Worm (Caenorhabditis elegans): ENCODE results near the gene T10H4.4.

T10H4.4 gene

DNA sequence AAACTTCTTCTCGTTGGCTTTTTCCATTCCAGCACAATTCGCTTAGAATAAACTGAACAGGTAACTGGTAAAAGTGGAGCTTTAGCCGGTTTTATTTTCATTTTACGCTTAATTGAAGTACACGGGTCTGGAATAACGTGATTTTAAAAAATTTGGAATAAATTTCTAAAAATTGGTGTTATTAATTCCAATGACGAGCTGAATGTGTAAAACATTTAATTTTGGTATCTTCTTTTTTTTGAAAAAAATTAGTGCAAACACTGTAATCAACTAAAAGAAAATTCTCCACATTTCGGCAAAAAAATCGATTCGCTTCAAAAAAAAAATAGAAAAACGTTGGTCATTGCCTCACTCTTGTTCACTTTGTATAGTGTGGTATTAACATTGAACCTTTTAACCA is at the start of gene T10H4.4:
TSS of gene T10H4.4 (minus strand) at position 101 of the 400 bp plus-strand sequence.
- no peak for TF ChIP-seq dao-5 (tag; optimal IDR thresholded peaks at IDR 0.05)
- no peak for TF ChIP-seq him-1 (tag; optimal IDR thresholded peaks at IDR 0.05)
- no peak for TF ChIP-seq W03F9.2 (tag; optimal IDR thresholded peaks at IDR 0.05)

DNA sequence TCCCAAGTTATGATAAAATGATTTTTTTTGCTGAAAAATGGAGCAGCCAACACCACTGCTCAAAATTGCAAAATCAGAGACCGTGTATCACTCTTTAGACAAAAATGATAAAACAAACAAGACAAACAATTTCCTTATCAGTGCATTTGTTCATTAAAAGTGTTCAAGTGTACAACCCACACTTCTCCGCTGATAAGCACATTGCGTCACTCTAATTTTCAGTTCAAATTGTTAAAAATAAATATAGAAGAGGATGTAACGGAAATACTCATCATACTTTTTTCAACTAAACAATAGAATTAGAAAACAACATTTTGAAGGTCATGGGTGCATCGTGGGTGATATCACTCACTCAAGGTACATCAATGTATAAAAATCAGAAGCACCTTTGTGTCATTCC is 46.5 kb upstream of the T10H4.4 start, which contains the start of gene nhr-291:
TSS of gene nhr-291 (plus strand) at position 324 of the 400 bp plus-strand sequence.
- no peak for TF ChIP-seq him-1 (tag; optimal IDR thresholded peaks at IDR 0.05)
- no peak for TF ChIP-seq dao-5 (tag; optimal IDR thresholded peaks at IDR 0.05)
- no peak for TF ChIP-seq W03F9.2 (tag; optimal IDR thresholded peaks at IDR 0.05)

DNA sequence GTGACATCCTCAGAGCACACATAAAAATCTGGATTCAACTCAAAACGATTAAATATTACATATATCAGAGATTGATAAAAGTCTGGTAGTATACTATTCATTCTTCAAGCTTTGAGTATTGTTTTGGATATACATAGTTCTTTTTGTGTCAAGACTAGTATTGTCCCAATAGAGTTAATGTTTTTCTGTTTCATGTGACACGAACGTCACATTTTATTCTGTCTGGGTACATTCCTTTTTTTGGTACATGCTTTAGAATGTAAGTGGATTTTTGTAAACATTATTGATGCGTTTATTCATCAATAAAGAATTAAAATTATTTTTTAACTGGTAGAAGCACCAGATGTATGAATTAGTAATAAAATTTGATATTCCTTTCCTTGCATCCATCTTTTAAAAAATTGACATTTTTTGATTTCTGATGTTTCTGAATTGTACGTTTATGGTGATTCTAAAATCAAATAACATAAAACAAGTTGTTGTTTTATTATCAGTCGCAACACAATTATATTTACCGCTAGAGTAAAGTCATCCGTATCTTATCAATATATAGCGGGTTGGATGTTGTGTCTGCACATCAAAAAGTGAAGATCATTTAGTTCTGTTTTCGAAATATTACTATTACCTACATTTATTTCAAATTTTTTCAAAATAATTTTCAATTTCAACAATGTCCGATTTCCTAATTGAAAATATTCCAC is 43.8 kb upstream of the T10H4.4 start, which contains the start of the genes srt-22 and nhr-246:
TSS of gene srt-22 (minus strand) at position 101 of the 701 bp plus-strand sequence.
TSS of gene nhr-246 (plus strand) at position 651 of the 701 bp plus-strand sequence.
- TF ChIP-seq dao-5 (tag; optimal IDR thresholded peaks at IDR 0.05) (no peak), him-1 (tag; optimal IDR thresholded peaks at IDR 0.05) (no peak)

DNA sequence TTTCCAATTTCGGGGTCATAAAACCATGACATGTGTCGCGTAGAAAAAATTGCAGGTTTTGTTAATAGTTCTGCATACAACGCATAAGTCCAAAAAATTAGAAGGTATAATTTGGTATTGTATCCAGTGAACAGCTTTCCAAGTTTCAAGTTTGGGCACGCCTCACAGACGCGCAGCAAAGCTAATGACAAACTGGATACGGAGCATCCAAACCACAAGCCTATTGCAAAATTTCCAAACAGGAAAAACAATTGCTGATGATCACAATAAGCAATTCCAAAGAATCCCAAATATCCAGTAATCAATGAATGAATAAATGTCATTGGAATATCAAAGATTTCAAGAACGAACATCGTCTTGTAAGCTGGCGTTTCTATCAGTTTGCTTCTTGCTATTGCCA is 41.4 kb upstream of the T10H4.4 start:
- TF ChIP-seq dao-5 (tag; optimal IDR thresholded peaks at IDR 0.05): no peak
- TF ChIP-seq him-1 (tag; optimal IDR thresholded peaks at IDR 0.05): no peak
- TF ChIP-seq W03F9.2 (tag; optimal IDR thresholded peaks at IDR 0.05): no peak

DNA sequence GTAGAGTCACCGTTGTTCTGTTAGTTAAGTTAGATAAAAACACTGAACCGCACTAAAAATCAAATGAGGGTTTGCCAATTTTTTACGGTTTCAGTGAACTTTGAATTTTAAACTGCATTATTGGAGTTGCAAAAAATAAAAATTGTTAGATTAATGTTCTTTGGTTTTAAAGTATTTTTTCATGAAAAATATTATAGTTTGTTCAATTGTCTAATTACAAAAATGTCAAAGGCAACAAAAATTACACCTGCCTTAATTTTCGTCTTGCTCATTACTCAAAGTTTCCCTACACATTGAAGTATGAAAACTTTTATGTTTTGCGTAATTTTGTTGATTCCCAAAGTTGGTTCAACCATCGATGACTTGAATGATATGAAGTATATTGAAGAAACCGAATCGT is 38.6 kb upstream of the T10H4.4 start, which contains the start of gene irld-62:
TSS of gene irld-62 (plus strand) at position 301 of the 400 bp plus-strand sequence.
- TF ChIP-seq W03F9.2 (tag; optimal IDR thresholded peaks at IDR 0.05): no peak
- TF ChIP-seq dao-5 (tag; optimal IDR thresholded peaks at IDR 0.05): no peak
- TF ChIP-seq him-1 (tag; optimal IDR thresholded peaks at IDR 0.05): no peak

DNA sequence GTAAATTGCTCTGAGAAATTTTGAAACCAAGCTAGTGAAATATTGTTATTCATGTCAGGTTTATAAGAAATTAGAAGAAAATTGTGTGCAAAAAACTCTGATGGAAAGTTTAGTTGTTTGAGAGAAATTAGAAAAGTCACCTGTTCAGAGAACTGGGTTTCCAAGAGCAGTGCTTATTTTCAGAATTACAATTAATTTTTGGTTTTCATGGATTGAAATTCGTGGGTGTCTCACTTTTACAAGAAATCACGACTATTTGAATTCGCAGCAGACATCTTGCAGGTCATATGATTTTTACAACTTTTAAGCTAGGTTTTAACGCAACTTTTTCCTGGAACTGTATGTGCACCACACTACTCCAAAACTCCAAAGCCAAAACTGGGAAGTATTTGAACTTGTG is 36.8 kb upstream of the T10H4.4 start, which contains the start of gene srz-10:
TSS of gene srz-10 (minus strand) at position 88 of the 400 bp plus-strand sequence.
- no peak for TF ChIP-seq dao-5 (tag; optimal IDR thresholded peaks at IDR 0.05)
- TF ChIP-seq him-1 (tag; optimal IDR thresholded peaks at IDR 0.05): no peak
- no peak for TF ChIP-seq W03F9.2 (tag; optimal IDR thresholded peaks at IDR 0.05)

DNA sequence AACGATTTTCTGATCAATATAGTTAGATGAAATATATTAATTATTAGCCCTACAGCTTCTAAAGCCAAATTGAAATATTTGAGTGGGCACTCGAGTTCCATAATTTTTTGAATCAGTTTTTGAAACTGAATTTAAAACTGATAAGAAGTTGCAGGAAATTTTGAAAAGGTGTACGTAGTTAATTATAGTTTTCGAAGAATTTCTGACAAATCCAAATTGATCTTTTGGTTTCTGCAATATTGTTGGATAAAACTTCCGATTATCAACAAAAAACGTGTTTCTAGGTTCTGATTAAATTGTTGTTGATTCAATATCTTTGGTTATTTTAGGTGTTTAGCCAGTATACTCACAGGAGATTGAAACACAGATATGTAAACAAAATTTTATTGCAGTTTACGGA is 34.6 kb upstream of the T10H4.4 start, which contains the start of gene T26H8.4:
TSS of gene T26H8.4 (minus strand) at position 101 of the 400 bp plus-strand sequence.
- no peak for TF ChIP-seq him-1 (tag; optimal IDR thresholded peaks at IDR 0.05)

DNA sequence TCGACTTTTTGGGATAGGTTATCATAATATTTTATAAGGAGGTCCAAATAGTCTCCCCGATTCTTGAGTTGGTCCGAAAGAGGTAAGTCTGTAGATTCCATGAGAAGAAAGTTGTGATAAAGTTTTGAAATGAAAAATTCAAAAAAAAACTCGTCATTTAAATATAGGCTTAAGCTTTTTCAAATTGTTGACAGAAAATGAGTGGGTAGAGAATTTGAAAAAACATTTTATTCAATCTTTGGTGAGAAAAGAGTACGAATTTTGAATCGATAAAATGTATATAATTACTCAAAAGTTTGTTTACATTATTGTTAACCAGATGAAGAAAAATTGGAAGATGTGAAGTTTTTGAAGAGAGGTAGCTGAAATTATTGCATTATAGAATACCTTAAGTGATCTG is 33.3 kb upstream of the T10H4.4 start, which contains the start of gene T26H8.5:
TSS of gene T26H8.5 (minus strand) at position 101 of the 400 bp plus-strand sequence.
- TF ChIP-seq dao-5 (tag; optimal IDR thresholded peaks at IDR 0.05): no peak

DNA sequence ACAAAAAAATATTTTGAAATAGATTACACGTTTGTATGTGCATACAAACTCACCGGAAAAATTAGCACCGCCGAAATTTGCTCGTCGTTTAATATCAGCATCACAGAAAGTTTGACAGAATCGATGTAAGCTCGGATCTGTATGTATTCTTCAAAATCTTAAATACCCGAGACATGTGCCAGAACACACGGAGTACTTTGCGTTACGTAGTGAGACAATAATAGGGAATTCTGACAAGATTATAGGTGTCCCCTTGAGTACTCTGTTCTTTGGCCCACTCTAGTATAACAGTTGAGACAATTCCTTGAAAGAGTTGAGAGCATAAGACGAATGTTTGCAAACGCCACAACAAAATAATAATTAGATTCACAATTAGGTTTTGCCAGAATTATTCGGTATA is 31.5 kb upstream of the T10H4.4 start, which contains the start of gene srx-48:
TSS of gene srx-48 (minus strand) at position 101 of the 400 bp plus-strand sequence.
- TF ChIP-seq W03F9.2 (tag; optimal IDR thresholded peaks at IDR 0.05) (no peak), dao-5 (tag; optimal IDR thresholded peaks at IDR 0.05) (no peak), him-1 (tag; optimal IDR thresholded peaks at IDR 0.05) (no peak)

DNA sequence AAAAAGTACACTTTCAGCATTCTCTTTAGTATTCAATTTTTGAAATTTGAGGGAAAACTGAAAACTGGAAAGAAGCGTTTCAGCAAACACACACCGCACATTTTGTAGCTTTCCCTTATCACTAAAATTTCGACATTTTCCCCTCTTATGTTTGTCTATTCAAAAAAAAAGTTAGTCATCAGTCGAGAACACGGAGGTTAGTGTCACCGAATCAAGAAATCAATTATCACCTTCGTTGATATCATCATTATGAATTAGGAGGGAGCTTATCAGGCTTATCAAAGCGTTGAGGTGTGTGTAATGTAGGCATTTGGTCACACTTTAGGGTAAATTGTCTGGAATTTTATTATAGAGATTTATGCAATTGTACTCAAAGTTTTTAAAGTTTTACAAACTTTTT is 26.4 kb upstream of the T10H4.4 start, which contains the start of gene cpr-3:
TSS of gene cpr-3 (minus strand) at position 104 of the 400 bp plus-strand sequence.
- TF ChIP-seq him-1 (tag; optimal IDR thresholded peaks at IDR 0.05): no peak
- TF ChIP-seq dao-5 (tag; optimal IDR thresholded peaks at IDR 0.05): no peak
- no peak for TF ChIP-seq W03F9.2 (tag; optimal IDR thresholded peaks at IDR 0.05)

DNA sequence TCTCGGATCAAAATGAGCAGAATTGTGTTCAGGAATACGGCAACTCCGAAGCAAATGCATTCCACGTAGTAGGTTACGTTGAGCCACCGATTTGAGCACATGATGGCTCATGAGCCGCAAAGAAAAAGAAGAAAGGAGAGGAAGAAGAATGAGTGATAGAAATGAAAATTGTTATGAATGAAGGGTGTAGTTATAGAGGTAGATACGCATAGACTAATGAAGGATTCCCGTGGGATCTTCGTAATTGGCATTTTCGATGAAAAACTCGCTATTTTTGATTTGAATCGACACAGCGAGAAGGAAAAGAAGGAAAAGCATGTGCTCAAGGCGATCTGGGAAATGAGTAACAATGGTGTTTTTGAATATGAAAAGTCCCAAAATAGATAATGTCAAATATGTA is 21.7 kb upstream of the T10H4.4 start, which contains the start of gene str-96:
TSS of gene str-96 (minus strand) at position 101 of the 400 bp plus-strand sequence.
- TF ChIP-seq him-1 (tag; optimal IDR thresholded peaks at IDR 0.05): no peak

DNA sequence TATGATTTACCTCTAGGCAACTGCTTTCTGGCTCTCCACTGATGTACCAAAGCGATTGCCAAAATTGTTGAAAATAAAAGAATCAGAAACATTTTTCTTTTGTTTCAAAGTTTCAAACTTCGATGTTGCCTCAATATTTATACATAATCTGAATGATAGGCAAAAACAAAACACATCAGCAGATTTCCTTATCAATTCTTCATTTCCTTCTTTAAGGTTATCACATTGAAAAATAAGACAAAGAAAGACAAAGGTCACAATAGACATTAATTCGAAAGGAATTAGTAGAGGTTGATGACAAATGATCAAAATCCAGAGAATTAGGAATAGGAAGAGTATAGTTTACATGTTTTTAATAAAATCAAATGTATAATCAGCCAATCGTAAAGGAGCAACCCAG is 18.8 kb upstream of the T10H4.4 start, which contains the start of gene cyp-34A2:
TSS of gene cyp-34A2 (minus strand) at position 101 of the 400 bp plus-strand sequence.
- TF ChIP-seq him-1 (tag; optimal IDR thresholded peaks at IDR 0.05) (no peak), W03F9.2 (tag; optimal IDR thresholded peaks at IDR 0.05) (no peak)

DNA sequence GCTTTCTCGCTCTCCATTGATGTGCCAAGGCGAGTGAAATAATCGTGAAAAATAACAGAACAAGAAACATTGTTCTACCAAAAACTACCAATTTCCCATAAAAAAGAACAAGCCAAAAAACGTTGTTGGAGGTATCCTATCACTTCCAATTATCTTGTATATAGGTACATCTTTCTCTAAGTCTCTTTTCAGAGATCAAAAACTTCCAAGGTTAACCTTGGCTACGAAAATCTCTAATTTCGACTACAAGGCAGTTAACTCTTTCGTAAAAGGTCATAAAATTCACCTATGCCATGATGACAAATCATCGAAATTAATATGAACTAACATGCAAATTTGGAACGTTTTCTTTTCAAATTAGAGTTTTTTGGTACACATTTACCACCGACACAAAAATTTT is 15.7 kb upstream of the T10H4.4 start, which contains the start of gene cyp-34A1:
TSS of gene cyp-34A1 (minus strand) at position 101 of the 400 bp plus-strand sequence.
- TF ChIP-seq W03F9.2 (tag; optimal IDR thresholded peaks at IDR 0.05): no peak
- no peak for TF ChIP-seq dao-5 (tag; optimal IDR thresholded peaks at IDR 0.05)

DNA sequence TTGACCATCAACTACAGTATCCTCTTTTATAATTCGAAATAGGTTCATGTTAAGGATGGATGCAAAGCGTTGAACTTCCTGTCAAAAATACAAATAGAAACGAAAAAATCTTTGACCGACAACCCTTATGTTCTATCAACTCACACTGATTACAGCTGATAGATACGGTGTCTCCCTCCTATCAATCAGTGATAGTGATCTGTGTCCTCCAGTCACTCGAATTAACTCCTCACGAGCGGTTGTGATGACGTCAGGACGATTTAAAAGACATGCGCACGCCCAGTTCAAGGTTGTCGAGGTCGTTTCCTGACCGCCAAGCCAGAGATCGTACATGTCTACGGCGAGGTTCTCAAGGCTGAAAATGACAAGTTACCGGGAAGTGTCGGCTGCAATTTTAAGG is 13.8 kb upstream of the T10H4.4 start:
- TF ChIP-seq him-1 (tag; optimal IDR thresholded peaks at IDR 0.05): no peak
- no peak for TF ChIP-seq dao-5 (tag; optimal IDR thresholded peaks at IDR 0.05)
- no peak for TF ChIP-seq W03F9.2 (tag; optimal IDR thresholded peaks at IDR 0.05)
